Fruit fly (Drosophila melanogaster): Measurements from ENCODE around the gene Nfs1.

- TF ChIP-seq HLHmδ (GFP tag; optimal IDR thresholded peaks at IDR 0.05) (no peak), NFAT (GFP tag; IDR thresholded peaks at IDR 0.05) (no peak), jumu (GFP tag; optimal IDR thresholded peaks at IDR 0.05) (no peak), unpg (GFP tag; optimal IDR thresholded peaks at IDR 0.05) (no peak), pum (GFP tag; optimal IDR thresholded peaks at IDR 0.05) (no peak), ham (GFP tag; IDR thresholded peaks at IDR 0.05) (no peak)
Measured at dm6 chr2L:12020735-12021134, 21.3 kb downstream of the Nfs1 start, which contains the start of gene Wdr81.

Measured in whole organism, embryonic.